Worm (Caenorhabditis elegans) whole organism, young adult: Measurements from ENCODE around the gene sut-1.

Experiments used
- K12H6.12 ChIP-seq: fragments of 200-800 bp; sonication (Bioruptor generic); optimal IDR thresholded peaks from 2 replicates; lab custom pipeline; 2018; ENCODE audit warnings: mild to moderate bottlenecking, missing genetic modification characterization, missing compliant biosample characterization
- dpl-1 ChIP-seq: fragments of 150-350 bp; optimal IDR thresholded peaks from 2 replicates; lab custom pipeline; 2014; ENCODE audit warnings: missing biosample characterization, missing genetic modification reagents, missing genetic modification characterization
- egl-18 ChIP-seq: fragments of 200-800 bp; sonication (Bioruptor generic); IDR thresholded peaks from 2 replicates; pipeline ENCODE4 v1.3.6; 2022; ENCODE audit warnings: missing genetic modification reagents, missing genetic modification characterization, missing compliant biosample characterization
- ets-4 ChIP-seq: fragments of 200-800 bp; sonication (Bioruptor generic); optimal IDR thresholded peaks from 2 replicates; lab custom pipeline; 2018; ENCODE audit warnings: mild to moderate bottlenecking, missing genetic modification characterization, missing compliant biosample characterization
- hmg-1.2 ChIP-seq: fragments of 200-800 bp; sonication (Bioruptor generic); IDR thresholded peaks from 2 replicates; pipeline ENCODE4 v1.3.6; 2022; ENCODE audit warnings: missing genetic modification reagents, missing genetic modification characterization, missing compliant biosample characterization
- lag-1 ChIP-seq: fragments of 200-800 bp; sonication (Bioruptor generic); IDR thresholded peaks from 2 replicates; pipeline ENCODE4 v1.3.6; 2022; ENCODE audit warnings: missing genetic modification reagents, missing genetic modification characterization, missing compliant biosample characterization
- snpc-1.3 ChIP-seq: sonication (generic microtip); optimal IDR thresholded peaks from 2 replicates; lab custom pipeline; 2017; ENCODE audit warnings: missing genetic modification characterization, mild to moderate bottlenecking, missing compliant biosample characterization, antibody characterized with exemption, moderate library complexity, missing genotype, missing genetic modification reagents; ENCODE audit not compliant: insufficient read depth
- unc-130 ChIP-seq: sonication (generic microtip); optimal IDR thresholded peaks from 2 replicates; lab custom pipeline; 2016; ENCODE audit warnings: missing genetic modification reagents, missing genetic modification characterization, missing compliant biosample characterization
- unc-62 ChIP-seq: fragments of 150-350 bp; optimal IDR thresholded peaks from 2 replicates; lab custom pipeline; 2014; ENCODE audit warnings: missing biosample characterization, missing genetic modification reagents, missing genetic modification characterization

- TF ChIP-seq lag-1 (GFP tag; lab: Robert Waterston, UW) (no peak), hmg-1.2 (GFP tag; lab: Robert Waterston, UW) (no peak), unc-130 (no peak), dpl-1 (GFP tag; lab: Kevin White, UChicago) (no peak), snpc-1.3 (tag; lab: Kevin White, UChicago) (no peak), K12H6.12 (tag; lab: Kevin White, UChicago) (no peak), egl-18 (GFP tag; lab: Robert Waterston, UW) (no peak), unc-62 (no peak), ets-4 (no peak)
Observed at ce11 chrII:1127676-1128075, 4.6 kb upstream of the sut-1 start, which contains the start of gene taf-6.1.
